Worm (Caenorhabditis elegans) whole organism, mixed stage, embryonic: ENCODE measurements around the gene F39F10.2.
A peak's percentile ranks its signal among the peaks of the same experiment; 100 is the strongest.

Experiments
- blmp-1 ChIP-seq: fragments of 150-350 bp; optimal IDR thresholded peaks from 2 replicates; lab custom pipeline; 2014; ENCODE audit warnings: missing biosample characterization, missing genetic modification characterization
- ceh-39 ChIP-seq: fragments of 150-350 bp; optimal IDR thresholded peaks from 2 replicates; lab custom pipeline; 2014; ENCODE audit warnings: missing biosample characterization, missing genetic modification characterization
- hlh-1 ChIP-seq: fragments of 150-350 bp; optimal IDR thresholded peaks from 2 replicates; lab custom pipeline; 2014; ENCODE audit warnings: missing biosample characterization, missing genetic modification reagents, missing genetic modification characterization
- lsy-2 ChIP-seq: fragments of 150-350 bp; optimal IDR thresholded peaks from 2 replicates; lab custom pipeline; 2014; ENCODE audit warnings: missing biosample characterization, missing genetic modification characterization
- nhr-12 ChIP-seq: fragments of 150-350 bp; optimal IDR thresholded peaks from 2 replicates; lab custom pipeline; 2014; ENCODE audit warnings: missing biosample characterization, missing genetic modification characterization
- nhr-237 ChIP-seq: fragments of 150-350 bp; optimal IDR thresholded peaks from 2 replicates; lab custom pipeline; 2014; ENCODE audit warnings: missing biosample characterization, missing genetic modification characterization
- nhr-76 ChIP-seq: sonication (generic microtip); optimal IDR thresholded peaks from 2 replicates; lab custom pipeline; 2017; ENCODE audit warnings: missing biosample characterization, missing genetic modification characterization

DNA sequence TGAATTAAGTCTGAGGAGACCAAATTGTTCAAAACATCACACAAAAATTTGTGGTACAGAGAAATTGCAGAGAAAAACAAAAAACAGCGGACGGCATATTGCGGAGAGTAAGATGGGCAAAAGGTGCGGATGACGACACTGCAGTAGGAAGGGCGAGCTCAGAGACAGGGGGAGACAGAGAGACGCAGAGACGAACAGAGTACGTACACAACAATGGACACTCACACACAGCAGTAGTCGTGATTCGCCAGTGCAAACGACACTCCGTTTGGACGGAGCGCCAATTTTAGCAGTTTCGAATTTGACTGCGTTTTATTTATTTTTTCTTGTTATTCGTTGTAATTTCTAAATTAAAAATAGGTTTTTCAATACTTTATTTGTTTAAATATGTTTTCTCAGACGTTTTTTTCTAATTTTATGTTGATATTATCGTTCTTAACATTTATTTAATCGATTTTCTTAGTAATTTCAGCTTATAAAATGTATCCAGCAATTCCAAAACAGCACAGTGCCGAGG lies 22.2 kb upstream of the F39F10.2 start, which contains the start of gene T20F7.1:
- TF ChIP-seq nhr-237 (tag; lab: Kevin White, UChicago) (no peak), ceh-39 (no peak), nhr-12 (tag; lab: Kevin White, UChicago) (no peak), lsy-2 (tag; lab: Kevin White, UChicago) (peak; percentile 16), blmp-1 (tag; lab: Kevin White, UChicago) (no peak), nhr-76 (tag; lab: Kevin White, UChicago) (no peak), hlh-1 (tag; lab: Kevin White, UChicago) (peak; percentile 61)
